Fruit fly (Drosophila melanogaster): ENCODE data around the gene CG46310.

The CG46310 gene

dm6 chr3R:23226521-23227039 lies 52.9 kb downstream of the CG46310 start, which contains the start of gene cnc (continued):
- TF ChIP-seq CG32006 (GFP tag; optimal IDR thresholded peaks at IDR 0.05), result no peak
- TF ChIP-seq Ets96B (tag; optimal IDR thresholded peaks at IDR 0.05), result no peak
- TF ChIP-seq CG8319 (GFP tag; optimal IDR thresholded peaks at IDR 0.05), result no peak
- no peak for TF ChIP-seq CG8632 (GFP tag; optimal IDR thresholded peaks at IDR 0.05)
- TF ChIP-seq esn (GFP tag; optimal IDR thresholded peaks at IDR 0.05), result no peak
- peak; percentile 32 for TF ChIP-seq fkh (GFP tag; optimal IDR thresholded peaks at IDR 0.05)
- TF ChIP-seq Ets21C (GFP tag; optimal IDR thresholded peaks at IDR 0.05), result no peak
- TF ChIP-seq CG6808 (GFP tag; optimal IDR thresholded peaks at IDR 0.05), result peak; percentile 1
- peak; percentile 45 for TF ChIP-seq Met (GFP tag; optimal IDR thresholded peaks at IDR 0.05)
- no peak; the same call in 1 of the 2 replicates for TF ChIP-seq CG15336 (GFP tag; IDR thresholded peaks at IDR 0.05)
- no peak for TF ChIP-seq pdm3 (GFP tag; optimal IDR thresholded peaks at IDR 0.05)
- TF ChIP-seq CG6854 (GFP tag; optimal IDR thresholded peaks at IDR 0.05), result no peak
- TF ChIP-seq Eip93F (GFP tag; optimal IDR thresholded peaks at IDR 0.05), result peak; percentile 34
- 0 out of 2 replicates have a peak, but pooled peaks have one; percentile 8 for TF ChIP-seq Gug (GFP tag; IDR thresholded peaks at IDR 0.05)
- TF ChIP-seq Sox102F (GFP tag; optimal IDR thresholded peaks at IDR 0.05), result peak; percentile 24
- peak; percentile 95 for TF ChIP-seq svp (GFP tag)
- TF ChIP-seq CG11902 (GFP tag; optimal IDR thresholded peaks at IDR 0.05), result no peak
- TF ChIP-seq Eip75B (GFP tag; optimal IDR thresholded peaks at IDR 0.05), result no peak

- TF ChIP-seq CG6792 (GFP tag; optimal IDR thresholded peaks at IDR 0.05) (no peak), CG6854 (GFP tag; optimal IDR thresholded peaks at IDR 0.05) (no peak), Sox102F (GFP tag; optimal IDR thresholded peaks at IDR 0.05) (no peak), eg (GFP tag; IDR thresholded peaks at IDR 0.05) (no peak), acj6 (GFP tag; optimal IDR thresholded peaks at IDR 0.05) (no peak), Lpt (GFP tag; optimal IDR thresholded peaks at IDR 0.05) (no peak), ss (GFP tag; optimal IDR thresholded peaks at IDR 0.05) (no peak), svp (GFP tag) (no peak), CG11902 (GFP tag; optimal IDR thresholded peaks at IDR 0.05) (no peak), dsx (GFP tag; optimal IDR thresholded peaks at IDR 0.05; ENCODE audit: poor library complexity, severe bottlenecking) (no peak), fd85E (GFP tag; optimal IDR thresholded peaks at IDR 0.05) (no peak)
Observed at dm6 chr3R:23228605-23229264, 55.1 kb downstream of the CG46310 start.
